Worm (Caenorhabditis elegans): ENCODE results near the gene dars-1.

dars-1 gene

ce11 chrIII:9467095-9467494 lies 23.9 kb downstream of the dars-1 start, which contains the start of gene baf-1:
TSS of gene baf-1 (plus strand) at chrIII:9467464.
- TF ChIP-seq elt-2 (tag; optimal IDR thresholded peaks at IDR 0.05) (peak; percentile 64), egl-13 (tag; optimal IDR thresholded peaks at IDR 0.05) (no peak), ceh-90 (tag; optimal IDR thresholded peaks at IDR 0.05) (peak; percentile 57), lin-39 (tag; optimal IDR thresholded peaks at IDR 0.05) (peak; percentile 2), unc-130 (tag; optimal IDR thresholded peaks at IDR 0.05) (peak; percentile 12), alr-1 (tag; optimal IDR thresholded peaks at IDR 0.05; ENCODE audit: borderline replicate concordance) (no peak), fkh-10 (GFP tag; optimal IDR thresholded peaks at IDR 0.05) (no peak), swsn-7 (tag; optimal IDR thresholded peaks at IDR 0.05) (peak; percentile 68), nhr-85 (tag) (peak; percentile 77), mef-2 (tag; optimal IDR thresholded peaks at IDR 0.05) (no peak), jun-1 (tag; optimal IDR thresholded peaks at IDR 0.05) (peak; percentile 15), snu-23 (GFP tag; optimal IDR thresholded peaks at IDR 0.05) (peak; percentile 60), blmp-1 (tag; optimal IDR thresholded peaks at IDR 0.05) (peak; percentile 30), lin-13 (GFP tag; optimal IDR thresholded peaks at IDR 0.05) (peak; percentile 58), snpc-4 (tag; optimal IDR thresholded peaks at IDR 0.05) (peak; percentile 76), efl-1 (optimal IDR thresholded peaks at IDR 0.05) (peak; percentile 75 to 77), efl-1 (GFP tag; optimal IDR thresholded peaks at IDR 0.05 in 1 of 2) (peak; percentile 70 to 97), fos-1 (tag; optimal IDR thresholded peaks at IDR 0.05) (peak; percentile 1), mep-1 (tag; optimal IDR thresholded peaks at IDR 0.05) (peak; percentile 51), ztf-11 (tag; optimal IDR thresholded peaks at IDR 0.05) (peak in 1 of 2 experiments; percentile 10), lin-14 (GFP tag; optimal IDR thresholded peaks at IDR 0.05) (peak; percentile 55), F16B12.6 (tag; optimal IDR thresholded peaks at IDR 0.05) (peak; percentile 40), skn-1 (tag; optimal IDR thresholded peaks at IDR 0.05) (peak; percentile 81), dsc-1 (tag; optimal IDR thresholded peaks at IDR 0.05) (peak; percentile 44), ets-5 (GFP tag; IDR thresholded peaks at IDR 0.05) (no peak), rnt-1 (tag; optimal IDR thresholded peaks at IDR 0.05) (peak; percentile 83), nhr-28 (tag; optimal IDR thresholded peaks at IDR 0.05) (no peak), mdl-1 (tag; optimal IDR thresholded peaks at IDR 0.05) (peak in 1 of 2 experiments; percentile 3), dpl-1 (GFP tag; optimal IDR thresholded peaks at IDR 0.05) (peak; percentile 70 to 80 (median 75)), ceh-8 (GFP tag; optimal IDR thresholded peaks at IDR 0.05) (no peak), nhr-90 (tag; optimal IDR thresholded peaks at IDR 0.05; ENCODE audit: poor library complexity) (peak; percentile 77), nhr-77 (tag; optimal IDR thresholded peaks at IDR 0.05) (peak; percentile 39), hlh-17 (GFP tag; optimal IDR thresholded peaks at IDR 0.05; ENCODE audit: borderline replicate concordance) (no peak), hpl-2 (GFP tag; optimal IDR thresholded peaks at IDR 0.05) (peak; percentile 22), tbx-2 (tag; optimal IDR thresholded peaks at IDR 0.05) (peak; percentile 60), aly-2 (tag; optimal IDR thresholded peaks at IDR 0.05) (no peak), ceh-82 (tag; optimal IDR thresholded peaks at IDR 0.05) (peak; percentile 18 to 55 (median 29)), lin-15B (tag; optimal IDR thresholded peaks at IDR 0.05) (peak; percentile 64), lin-35 (GFP tag; optimal IDR thresholded peaks at IDR 0.05) (peak; percentile 72 to 83), lsy-2 (tag; optimal IDR thresholded peaks at IDR 0.05) (peak; percentile 68 to 83), hlh-4 (tag; optimal IDR thresholded peaks at IDR 0.05) (no peak), egl-27 (tag; optimal IDR thresholded peaks at IDR 0.05) (no peak), zag-1 (tag; optimal IDR thresholded peaks at IDR 0.05) (no peak), aha-1 (tag; optimal IDR thresholded peaks at IDR 0.05) (no peak), xbp-1 (tag; optimal IDR thresholded peaks at IDR 0.05) (peak; percentile 65), ces-1 (GFP tag; optimal IDR thresholded peaks at IDR 0.05) (no peak), nhr-20 (tag; optimal IDR thresholded peaks at IDR 0.05) (peak; percentile 66), C16A3.4 (tag; optimal IDR thresholded peaks at IDR 0.05) (peak; percentile 50), pax-3 (tag; optimal IDR thresholded peaks at IDR 0.05) (peak; percentile 19), isw-1 (GFP tag; IDR thresholded peaks at IDR 0.05) (peak; percentile 57), tlp-1 (tag; optimal IDR thresholded peaks at IDR 0.05) (no peak), lir-3 (tag; optimal IDR thresholded peaks at IDR 0.05; ENCODE audit: poor library complexity) (peak; percentile 59), unc-86 (tag; optimal IDR thresholded peaks at IDR 0.05) (peak; percentile 17)
